Worm (Caenorhabditis elegans): ENCODE measurements around the gene C49G7.12.

- TF ChIP-seq him-1 (tag; optimal IDR thresholded peaks at IDR 0.05) = no peak
- TF ChIP-seq dao-5 (tag; optimal IDR thresholded peaks at IDR 0.05) = no peak
- TF ChIP-seq W03F9.2 (tag; optimal IDR thresholded peaks at IDR 0.05) = no peak
These were observed 15.9 kb upstream of the C49G7.12 start, which contains the start of gene cyp-35A3 for ce11 chrV:4022309-4022708.

Measured in whole organism, L4/young adult.